Worm (Caenorhabditis elegans) whole organism, L2 larva: ENCODE measurements around the gene F18H3.1.

ENCODE experiments used
- C34F6.9 ChIP-seq: fragments of 150-350 bp; optimal IDR thresholded peaks from 2 replicates; lab custom pipeline; 2014; ENCODE audit warnings: missing biosample characterization, missing genetic modification characterization
- F13H6.1 ChIP-seq: sonication (generic microtip); optimal IDR thresholded peaks from 2 replicates; lab custom pipeline; 2016; ENCODE audit warnings: missing genetic modification characterization, missing compliant biosample characterization
- R02D3.7 ChIP-seq: fragments of 150-350 bp; optimal IDR thresholded peaks from 2 replicates; lab custom pipeline; 2014; ENCODE audit warnings: missing biosample characterization, missing genetic modification characterization
- Y55F3AM.14 ChIP-seq: fragments of 200-800 bp; sonication (Bioruptor generic); optimal IDR thresholded peaks from 2 replicates; lab custom pipeline; 2018; ENCODE audit warnings: mild to moderate bottlenecking, missing genetic modification characterization, missing compliant biosample characterization
- ZK546.5 ChIP-seq: sonication (generic microtip); optimal IDR thresholded peaks from 2 replicates; lab custom pipeline; 2017; ENCODE audit warnings: missing biosample characterization, missing genetic modification characterization
- alr-1 ChIP-seq: fragments of 150-350 bp; optimal IDR thresholded peaks from 2 replicates; lab custom pipeline; 2014; ENCODE audit warnings: missing biosample characterization, missing genetic modification characterization
- aly-2 ChIP-seq: fragments of 150-350 bp; optimal IDR thresholded peaks from 2 replicates; lab custom pipeline; 2014; ENCODE audit warnings: missing biosample characterization, missing genetic modification characterization
- blmp-1 ChIP-seq: sonication (generic microtip); optimal IDR thresholded peaks from 2 replicates; lab custom pipeline; 2017; ENCODE audit warnings: missing genetic modification characterization, mild to moderate bottlenecking, missing compliant biosample characterization, antibody characterized with exemption, moderate library complexity; ENCODE audit not compliant: insufficient read depth
- ceh-16 ChIP-seq: fragments of 150-350 bp; optimal IDR thresholded peaks from 2 replicates; lab custom pipeline; 2014; ENCODE audit warnings: missing biosample characterization, missing genetic modification characterization
- ceh-82 ChIP-seq: fragments of 150-350 bp; optimal IDR thresholded peaks from 2 replicates; lab custom pipeline; 2014; ENCODE audit warnings: missing biosample characterization, missing genetic modification characterization
- crh-2 ChIP-seq: sonication (generic microtip); optimal IDR thresholded peaks from 2 replicates; lab custom pipeline; 2017; ENCODE audit warnings: missing biosample characterization, missing genetic modification characterization
- dmd-4 ChIP-seq: sonication (generic microtip); optimal IDR thresholded peaks from 2 replicates; lab custom pipeline; 2017; ENCODE audit warnings: missing biosample characterization, missing genetic modification characterization
- egl-27 ChIP-seq: sonication (generic microtip); optimal IDR thresholded peaks from 3 replicates; lab custom pipeline; 2017; ENCODE audit warnings: missing biosample characterization, missing genetic modification reagents, missing genetic modification characterization
- elt-1 ChIP-seq: fragments of 150-350 bp; optimal IDR thresholded peaks from 2 replicates; lab custom pipeline; 2014; ENCODE audit warnings: missing biosample characterization, missing genetic modification characterization
- elt-3 ChIP-seq: sonication (generic microtip); optimal IDR thresholded peaks from 2 replicates; lab custom pipeline; 2017; ENCODE audit warnings: missing biosample characterization, missing genetic modification characterization
- fos-1 ChIP-seq: fragments of 150-350 bp; optimal IDR thresholded peaks from 2 replicates; lab custom pipeline; 2014; ENCODE audit warnings: missing biosample characterization, missing genetic modification characterization
- gmeb-1 ChIP-seq: fragments of 150-350 bp; optimal IDR thresholded peaks from 2 replicates; lab custom pipeline; 2014; ENCODE audit warnings: missing biosample characterization, missing genetic modification characterization
- lin-11 ChIP-seq: fragments of 150-350 bp; sonication (generic microtip); optimal IDR thresholded peaks from 2 replicates; lab custom pipeline; 2014; ENCODE audit warnings: missing biosample characterization, missing genetic modification characterization, inconsistent platforms, mixed read lengths
- lin-13 ChIP-seq: fragments of 150-350 bp; optimal IDR thresholded peaks from 2 replicates; lab custom pipeline; 2014; ENCODE audit warnings: missing biosample characterization, missing genetic modification reagents, missing genetic modification characterization
- lsy-2 ChIP-seq, 2 experiments: fragments of 150-350 bp in 1 of 2; sonication (generic microtip) in 1 of 2; optimal IDR thresholded peaks; 2 replicates each; lab custom pipeline; 2014 to 2017; ENCODE audit warnings: missing biosample characterization in 2 of 2, missing genetic modification characterization in 2 of 2
- mab-5 ChIP-seq: fragments of 150-350 bp; optimal IDR thresholded peaks from 2 replicates; lab custom pipeline; 2014; ENCODE audit warnings: missing biosample characterization, missing genetic modification characterization
- mbf-1 ChIP-seq: sonication (generic microtip); optimal IDR thresholded peaks from 2 replicates; lab custom pipeline; 2017; ENCODE audit warnings: missing biosample characterization, missing genetic modification characterization
- mdl-1 ChIP-seq, 2 experiments: fragments of 150-350 bp in 1 of 2; sonication (generic microtip) in 1 of 2; optimal IDR thresholded peaks; 2 replicates each; lab custom pipeline; 2017; ENCODE audit warnings: missing biosample characterization in 2 of 2, missing genetic modification characterization in 2 of 2
- nhr-10 ChIP-seq: sonication (generic microtip); optimal IDR thresholded peaks from 2 replicates; lab custom pipeline; 2017; ENCODE audit warnings: missing biosample characterization, missing genetic modification characterization
- nhr-12 ChIP-seq: fragments of 150-350 bp; optimal IDR thresholded peaks from 2 replicates; lab custom pipeline; 2014; ENCODE audit warnings: missing biosample characterization, missing genetic modification characterization
- nhr-129 ChIP-seq: fragments of 150-350 bp; optimal IDR thresholded peaks from 2 replicates; lab custom pipeline; 2014; ENCODE audit warnings: missing biosample characterization, missing genetic modification characterization
- nhr-21 ChIP-seq: fragments of 150-350 bp; optimal IDR thresholded peaks from 2 replicates; lab custom pipeline; 2014; ENCODE audit warnings: missing biosample characterization, missing genetic modification characterization
- nhr-23 ChIP-seq: fragments of 150-350 bp; optimal IDR thresholded peaks from 2 replicates; lab custom pipeline; 2014; ENCODE audit warnings: missing biosample characterization, missing genetic modification reagents, missing genetic modification characterization
- nhr-237 ChIP-seq: fragments of 150-350 bp; optimal IDR thresholded peaks from 2 replicates; lab custom pipeline; 2014; ENCODE audit warnings: missing biosample characterization, missing genetic modification characterization
- nhr-25 ChIP-seq: fragments of 150-350 bp; sonication (generic microtip); optimal IDR thresholded peaks from 3 replicates; lab custom pipeline; 2014; ENCODE audit warnings: missing biosample characterization, missing genetic modification characterization
- nhr-77 ChIP-seq: fragments of 150-350 bp; optimal IDR thresholded peaks from 2 replicates; lab custom pipeline; 2014; ENCODE audit warnings: missing biosample characterization, missing genetic modification characterization
- peb-1 ChIP-seq: fragments of 150-350 bp; optimal IDR thresholded peaks from 2 replicates; lab custom pipeline; 2014; ENCODE audit warnings: missing biosample characterization, missing genetic modification characterization
- sem-4 ChIP-seq: fragments of 150-350 bp; optimal IDR thresholded peaks from 2 replicates; lab custom pipeline; 2014; ENCODE audit warnings: missing biosample characterization, missing genetic modification reagents, missing genetic modification characterization
- skn-1 ChIP-seq: sonication (generic microtip); optimal IDR thresholded peaks from 2 replicates; lab custom pipeline; 2017; ENCODE audit warnings: missing biosample characterization, missing genetic modification characterization
- sma-3 ChIP-seq: sonication (generic microtip); optimal IDR thresholded peaks from 2 replicates; lab custom pipeline; 2016; ENCODE audit warnings: missing genetic modification reagents, missing genetic modification characterization, missing compliant biosample characterization
- sma-9 ChIP-seq, 2 experiments: fragments of 150-350 bp in 1 of 2; sonication (generic microtip) in 1 of 2; optimal IDR thresholded peaks; 2 replicates each; lab custom pipeline; 2014 to 2016; ENCODE audit warnings: missing genetic modification characterization in 2 of 2, mild to moderate bottlenecking in 1 of 2, missing biosample characterization in 1 of 2, missing compliant biosample characterization in 1 of 2, missing genetic modification reagents in 1 of 2, moderate library complexity in 1 of 2
- snpc-4 ChIP-seq: fragments of 150-350 bp; optimal IDR thresholded peaks from 2 replicates; lab custom pipeline; 2014; ENCODE audit warnings: missing biosample characterization, missing genetic modification characterization
- unc-39 ChIP-seq: fragments of 150-350 bp; optimal IDR thresholded peaks from 2 replicates; lab custom pipeline; 2014; ENCODE audit warnings: missing biosample characterization, missing genetic modification characterization
- unc-55 ChIP-seq: fragments of 150-350 bp; sonication (generic microtip); optimal IDR thresholded peaks from 3 replicates; lab custom pipeline; 2014; ENCODE audit warnings: missing biosample characterization, missing genetic modification reagents, missing genetic modification characterization
- unc-62 ChIP-seq: fragments of 150-350 bp; optimal IDR thresholded peaks from 2 replicates; lab custom pipeline; 2014; ENCODE audit warnings: missing biosample characterization, missing genetic modification reagents, missing genetic modification characterization
- zag-1 ChIP-seq: fragments of 150-350 bp; optimal IDR thresholded peaks from 2 replicates; lab custom pipeline; 2014; ENCODE audit warnings: missing biosample characterization, missing genetic modification characterization
- ztf-1 ChIP-seq: fragments of 200-800 bp; sonication (Bioruptor generic); conservative IDR thresholded peaks from 2 replicates; pipeline ENCODE4 v1.3.6; 2022; ENCODE audit warnings: missing genetic modification characterization, missing compliant biosample characterization
- ztf-11 ChIP-seq: sonication (generic microtip); optimal IDR thresholded peaks from 2 replicates; lab custom pipeline; 2017; ENCODE audit warnings: missing biosample characterization, missing genetic modification characterization
- ztf-4 ChIP-seq: fragments of 150-350 bp; optimal IDR thresholded peaks from 2 replicates; lab custom pipeline; 2014; ENCODE audit warnings: missing biosample characterization, missing genetic modification characterization

Gene F18H3.1

DNA sequence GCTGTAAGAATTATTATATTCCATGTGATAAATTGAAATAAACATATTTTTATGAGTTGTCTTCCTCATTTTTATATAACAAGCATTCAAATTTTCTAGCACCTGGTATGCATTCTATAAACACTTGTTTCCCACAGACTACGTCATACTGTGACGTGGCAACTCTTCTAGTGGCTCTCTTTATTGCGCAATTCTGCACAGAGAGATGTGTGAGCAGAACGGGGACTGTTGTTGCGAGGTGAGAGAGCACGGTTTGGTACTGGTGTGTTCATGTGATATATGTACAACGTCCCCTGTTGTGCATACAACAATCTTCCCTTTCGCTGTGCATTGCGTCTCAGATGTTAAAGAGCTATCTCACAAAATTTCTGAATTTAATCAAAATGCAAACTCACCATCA lies 5.6 kb downstream of the F18H3.1 start:
- no peak for TF ChIP-seq nhr-10
- TF ChIP-seq peb-1 (tag; lab: Kevin White, UChicago): no peak
- TF ChIP-seq lsy-2 (tag; optimal IDR thresholded peaks at IDR 0.05; lab: Kevin White, UChicago): no peak
- TF ChIP-seq mdl-1 (tag; optimal IDR thresholded peaks at IDR 0.05; lab: Kevin White, UChicago): no peak
- no peak for TF ChIP-seq ceh-82 (tag; lab: Kevin White, UChicago)
- no peak for TF ChIP-seq nhr-21
- TF ChIP-seq nhr-23: no peak
- no peak for TF ChIP-seq unc-62 (GFP tag; lab: Kevin White, UChicago)

- peak in 1 of 2 experiments; percentile 8 for TF ChIP-seq lsy-2 (tag; optimal IDR thresholded peaks at IDR 0.05; lab: Kevin White, UChicago)
- TF ChIP-seq blmp-1 (tag; lab: Kevin White, UChicago): no peak
- TF ChIP-seq sma-9 (GFP tag; optimal IDR thresholded peaks at IDR 0.05; lab: Kevin White, UChicago): peak; percentile 32
- TF ChIP-seq sma-9 (tag; optimal IDR thresholded peaks at IDR 0.05; lab: Kevin White, UChicago): no peak
- TF ChIP-seq nhr-21: no peak
- no peak for TF ChIP-seq alr-1
- TF ChIP-seq aly-2 (tag; lab: Kevin White, UChicago): no peak
- no peak for TF ChIP-seq mbf-1
- no peak for TF ChIP-seq nhr-10
- TF ChIP-seq nhr-129: no peak
- no peak for TF ChIP-seq sma-3 (GFP tag; lab: Kevin White, UChicago)
- TF ChIP-seq ztf-11: no peak
- TF ChIP-seq nhr-77 (tag; lab: Kevin White, UChicago): no peak
- TF ChIP-seq peb-1 (tag; lab: Kevin White, UChicago): no peak
- TF ChIP-seq R02D3.7 (tag; lab: Kevin White, UChicago): no peak
- TF ChIP-seq mdl-1 (tag; optimal IDR thresholded peaks at IDR 0.05; lab: Kevin White, UChicago): no peak
- no peak for TF ChIP-seq gmeb-1 (tag; lab: Kevin White, UChicago)
- TF ChIP-seq nhr-12 (tag; lab: Kevin White, UChicago): no peak
Measured at ce11 chrX:13526219-13527218, 7.1 kb downstream of the F18H3.1 start.

ce11 chrX:13527347-13528092 lies 8.1 kb downstream of the F18H3.1 start, which contains the start of gene pab-2:
Gene pab-2 (minus strand): TSS chrX:13527415.
- TF ChIP-seq aly-2 (tag; lab: Kevin White, UChicago) (no peak), lin-13 (GFP tag; lab: Kevin White, UChicago) (peak; percentile 25), mab-5 (tag; lab: Kevin White, UChicago) (peak; percentile 74), unc-55 (GFP tag; lab: Kevin White, UChicago) (peak; percentile 81), peb-1 (tag; lab: Kevin White, UChicago) (no peak), ztf-4 (tag; lab: Kevin White, UChicago) (no peak), ceh-16 (peak; percentile 45), nhr-25 (tag; lab: Kevin White, UChicago) (peak; percentile 55), ztf-1 (GFP tag; lab: Robert Waterston, UW) (no peak), egl-27 (tag; lab: Kevin White, UChicago) (peak; percentile 77), Y55F3AM.14 (GFP tag; lab: Kevin White, UChicago) (peak; percentile 73), elt-1 (peak; percentile 12), snpc-4 (tag; lab: Kevin White, UChicago) (peak; percentile 61), sma-9 (GFP tag; optimal IDR thresholded peaks at IDR 0.05; lab: Kevin White, UChicago) (peak; percentile 87), sma-9 (tag; optimal IDR thresholded peaks at IDR 0.05; lab: Kevin White, UChicago) (no peak), unc-39 (tag; lab: Kevin White, UChicago) (no peak), lsy-2 (tag; optimal IDR thresholded peaks at IDR 0.05; lab: Kevin White, UChicago) (peak; percentile 4 to 70), crh-2 (tag; lab: Kevin White, UChicago) (peak; percentile 83), mbf-1 (no peak), fos-1 (tag; lab: Kevin White, UChicago) (peak; percentile 89), zag-1 (tag; lab: Kevin White, UChicago) (peak; percentile 81), skn-1 (tag; lab: Kevin White, UChicago) (no peak), F13H6.1 (tag; lab: Kevin White, UChicago) (peak; percentile 92), nhr-21 (peak; percentile 81), lin-11 (tag; lab: Kevin White, UChicago) (peak; percentile 43), gmeb-1 (tag; lab: Kevin White, UChicago) (peak; percentile 53), dmd-4 (tag; lab: Kevin White, UChicago) (no peak), sma-3 (GFP tag; lab: Kevin White, UChicago) (peak; percentile 82), mdl-1 (tag; optimal IDR thresholded peaks at IDR 0.05; lab: Kevin White, UChicago) (peak; percentile 59 to 70), ZK546.5 (tag; lab: Kevin White, UChicago) (no peak), nhr-23 (no peak), C34F6.9 (tag; lab: Kevin White, UChicago) (peak; percentile 77), sem-4 (peak; percentile 45), ceh-82 (tag; lab: Kevin White, UChicago) (peak; percentile 36), nhr-237 (tag; lab: Kevin White, UChicago) (no peak), elt-3 (tag; lab: Kevin White, UChicago) (no peak), nhr-129 (peak; percentile 79), alr-1 (no peak)
